Fruit fly (Drosophila melanogaster) whole organism, embryonic: ENCODE data around the gene CG17198.
A peak's percentile ranks its signal among the peaks of the same experiment; 100 is the strongest.

ENCODE experiments used
- Antp ChIP-seq: fragments of 200-800 bp; sonication (Bioruptor generic); optimal IDR thresholded peaks from 3 replicates; lab custom pipeline; 2016; ENCODE audit warnings: missing biosample characterization, missing genetic modification characterization
- Atf6 ChIP-seq: fragments of 200-800 bp; sonication (Bioruptor generic); IDR thresholded peaks from 2 replicates; pipeline ENCODE4 v1.3.6; 2022; ENCODE audit warnings: missing biosample characterization, missing genetic modification characterization
- B-H1 ChIP-seq: fragments of 200-800 bp; sonication (Bioruptor generic); IDR thresholded peaks from 3 replicates; pipeline ENCODE4 v1.3.6; 2022; ENCODE audit warnings: missing biosample characterization, missing genetic modification characterization
- Bteb2 ChIP-seq: fragments of 200-800 bp; sonication (Bioruptor generic); optimal IDR thresholded peaks from 2 replicates; lab custom pipeline; 2016; ENCODE audit warnings: missing biosample characterization, missing genetic modification characterization
- CG12942 ChIP-seq: fragments of 200-800 bp; sonication (Bioruptor generic); optimal IDR thresholded peaks from 3 replicates; lab custom pipeline; 2016; ENCODE audit warnings: missing biosample characterization, missing genetic modification characterization
- CG13894 ChIP-seq: fragments of 200-800 bp; sonication (Bioruptor generic); optimal IDR thresholded peaks from 3 replicates; lab custom pipeline; 2018; ENCODE audit warnings: missing biosample characterization, mild to moderate bottlenecking, missing genetic modification characterization, moderate library complexity
- CG15601 ChIP-seq: fragments of 200-800 bp; sonication (Bioruptor generic); optimal IDR thresholded peaks from 3 replicates; lab custom pipeline; 2019; ENCODE audit warnings: missing biosample characterization, mild to moderate bottlenecking, missing genetic modification characterization, moderate library complexity
- CG16863 ChIP-seq: fragments of 200-800 bp; sonication (Bioruptor generic); optimal IDR thresholded peaks from 3 replicates; lab custom pipeline; 2016; ENCODE audit warnings: missing biosample characterization, missing genetic modification characterization
- CG17829 ChIP-seq: fragments of 200-800 bp; optimal IDR thresholded peaks from 2 replicates; lab custom pipeline; 2019; ENCODE audit warnings: missing biosample characterization, mild to moderate bottlenecking, missing genetic modification characterization, moderate library complexity
- CG1792 ChIP-seq: fragments of 200-800 bp; sonication (Bioruptor generic); optimal IDR thresholded peaks from 2 replicates; lab custom pipeline; 2016; ENCODE audit warnings: missing biosample characterization, missing genetic modification characterization
- CG18011 ChIP-seq: fragments of 200-800 bp; sonication (Bioruptor generic); optimal IDR thresholded peaks from 2 replicates; lab custom pipeline; 2017; ENCODE audit warnings: missing biosample characterization, missing genetic modification characterization, mild to moderate bottlenecking, moderate library complexity, missing genotype
- CG1832 ChIP-seq: fragments of 200-800 bp; sonication (Bioruptor generic); optimal IDR thresholded peaks from 2 replicates; lab custom pipeline; 2017; ENCODE audit warnings: missing biosample characterization, mild to moderate bottlenecking, missing genetic modification characterization, inconsistent platforms
- CG2199 ChIP-seq: fragments of 200-800 bp; sonication (Bioruptor generic); IDR thresholded peaks from 3 replicates; pipeline ENCODE4 v1.3.6; 2022; ENCODE audit warnings: missing biosample characterization, missing genetic modification characterization
- CG2875 ChIP-seq: fragments of 200-800 bp; sonication (Bioruptor generic); optimal IDR thresholded peaks from 2 replicates; lab custom pipeline; 2017; ENCODE audit warnings: missing biosample characterization, mild to moderate bottlenecking, missing genetic modification characterization, missing genetic modification reagents
- CG30431 ChIP-seq: fragments of 200-800 bp; sonication (Bioruptor generic); optimal IDR thresholded peaks from 2 replicates; lab custom pipeline; 2017; ENCODE audit warnings: missing biosample characterization, missing genetic modification characterization
- CG3065 ChIP-seq: fragments of 200-800 bp; sonication (Bioruptor generic); optimal IDR thresholded peaks from 2 replicates; lab custom pipeline; 2016; ENCODE audit warnings: missing biosample characterization, missing genetic modification characterization
- CG3726 ChIP-seq: fragments of 200-800 bp; sonication (Bioruptor generic); IDR thresholded peaks from 3 replicates; pipeline ENCODE4, ENCODE4 v1.3.6; 2022; ENCODE audit warnings: missing biosample characterization, missing genetic modification characterization
- CG3847 ChIP-seq: fragments of 200-800 bp; sonication (Bioruptor generic); IDR thresholded peaks from 2 replicates; pipeline ENCODE4 v1.3.6; 2022; ENCODE audit warnings: missing biosample characterization, missing genetic modification characterization
- CG6175 ChIP-seq: fragments of 200-800 bp; sonication (Bioruptor generic); IDR thresholded peaks from 3 replicates; pipeline ENCODE4 v1.3.6; 2022; ENCODE audit warnings: missing biosample characterization, missing genetic modification characterization
- CG6854 ChIP-seq: fragments of 200-800 bp; sonication (Bioruptor generic); optimal IDR thresholded peaks from 3 replicates; lab custom pipeline; 2017; ENCODE audit warnings: missing biosample characterization, mild to moderate bottlenecking, missing genetic modification characterization
- CG7271 ChIP-seq: fragments of 200-800 bp; sonication (Bioruptor generic); optimal IDR thresholded peaks from 2 replicates; lab custom pipeline; 2018; ENCODE audit warnings: missing biosample characterization, mild to moderate bottlenecking, missing genetic modification characterization, moderate library complexity
- CG7928 ChIP-seq: fragments of 200-800 bp; sonication (Bioruptor generic); optimal IDR thresholded peaks from 2 replicates; lab custom pipeline; 2017; ENCODE audit warnings: missing biosample characterization, mild to moderate bottlenecking, missing genetic modification characterization
- CTCF ChIP-seq: fragments of 200-800 bp; sonication (Bioruptor generic); optimal IDR thresholded peaks from 2 replicates; lab custom pipeline; 2017; ENCODE audit warnings: missing biosample characterization, mild to moderate bottlenecking, missing genetic modification characterization, moderate library complexity
- CkIIα-i1 ChIP-seq: fragments of 200-800 bp; sonication (Bioruptor generic); IDR thresholded peaks from 2 replicates; pipeline ENCODE4 v1.3.6; 2022; ENCODE audit warnings: missing biosample characterization, missing genetic modification characterization
- Gug ChIP-seq: fragments of 200-800 bp; sonication (Bioruptor generic); IDR thresholded peaks from 4 replicates; pipeline ENCODE4 v1.3.6; 2022; ENCODE audit warnings: missing biosample characterization, missing genetic modification characterization
- HLH3B ChIP-seq: fragments of 200-800 bp; sonication (Bioruptor generic); IDR thresholded peaks from 2 replicates; pipeline ENCODE4 v1.3.6; 2022; ENCODE audit warnings: missing biosample characterization, missing genetic modification characterization
- Jarid2 ChIP-seq: fragments of 200-800 bp; sonication (Bioruptor generic); optimal IDR thresholded peaks from 3 replicates; lab custom pipeline; 2017; ENCODE audit warnings: mild to moderate bottlenecking, missing biosample characterization, missing genetic modification reagents, missing genetic modification characterization
- Lpt ChIP-seq: fragments of >200 bp; optimal IDR thresholded peaks from 2 replicates; lab custom pipeline; 2018; ENCODE audit warnings: missing biosample characterization, missing genetic modification characterization
- Mad ChIP-seq: fragments of 200-800 bp; sonication (Bioruptor generic); optimal IDR thresholded peaks from 2 replicates; lab custom pipeline; 2016; ENCODE audit warnings: missing biosample characterization, missing genetic modification characterization
- Mrtf ChIP-seq: fragments of 200-800 bp; sonication (Bioruptor generic); IDR thresholded peaks from 3 replicates; pipeline ENCODE4 v1.3.6; 2022; ENCODE audit warnings: missing biosample characterization, missing genetic modification characterization
- NFAT ChIP-seq: fragments of 200-800 bp; sonication (Bioruptor generic); IDR thresholded peaks from 2 replicates; pipeline ENCODE4 v1.3.6; 2022; ENCODE audit warnings: missing biosample characterization, missing genetic modification characterization
- Oli ChIP-seq: fragments of 200-800 bp; sonication (Bioruptor generic); optimal IDR thresholded peaks from 2 replicates; lab custom pipeline; 2018; ENCODE audit warnings: missing biosample characterization, mild to moderate bottlenecking, missing genetic modification characterization, moderate library complexity
- Ptx1 ChIP-seq: fragments of 200-800 bp; sonication (Bioruptor generic); IDR thresholded peaks from 2 replicates; pipeline ENCODE4 v1.3.6; 2022; ENCODE audit warnings: missing biosample characterization, missing genetic modification characterization
- Trl ChIP-seq, 3 experiments: fragments of >200 bp in 2 of 3; fragments of 200-800 bp in 1 of 3; sonication (Bioruptor generic) in 1 of 3; optimal IDR thresholded peaks; 2 replicates in 1 of 3; 3 replicates in 2 of 3; lab custom pipeline; 2016 to 2017; ENCODE audit warnings: missing biosample characterization in 1 of 3, missing genetic modification characterization in 1 of 3
- bowl ChIP-seq: fragments of 200-800 bp; sonication (Bioruptor generic); IDR thresholded peaks from 2 replicates; pipeline ENCODE4 v1.3.6; 2022; ENCODE audit warnings: missing biosample characterization, missing genetic modification characterization
- cas ChIP-seq: fragments of 200-800 bp; sonication (Bioruptor generic); IDR thresholded peaks from 2 replicates; pipeline ENCODE4 v1.3.6; 2022; ENCODE audit warnings: missing biosample characterization, missing genetic modification characterization
- chinmo ChIP-seq: fragments of 200-800 bp; sonication (Bioruptor generic); IDR thresholded peaks from 4 replicates; pipeline ENCODE4 v1.3.6; 2022; ENCODE audit warnings: missing biosample characterization, missing genetic modification characterization; ENCODE audit not compliant: partially characterized antibody
- fd3F ChIP-seq: fragments of 200-800 bp; sonication (Bioruptor generic); optimal IDR thresholded peaks from 2 replicates; lab custom pipeline; 2018; ENCODE audit warnings: missing biosample characterization, mild to moderate bottlenecking, missing genetic modification characterization, moderate library complexity
- fru ChIP-seq: fragments of >200 bp; optimal IDR thresholded peaks from 2 replicates; lab custom pipeline; 2017
- gce ChIP-seq: fragments of 200-800 bp; sonication (Bioruptor generic); IDR thresholded peaks from 3 replicates; pipeline ENCODE4 v1.3.6; 2022; ENCODE audit warnings: missing biosample characterization, missing genetic modification characterization
- hb ChIP-seq: fragments of 200-800 bp; sonication (Bioruptor generic); IDR thresholded peaks from 3 replicates; pipeline ENCODE4 v1.3.6; 2022; ENCODE audit warnings: missing biosample characterization, missing genetic modification characterization; ENCODE audit not compliant: partially characterized antibody
- nerfin-1 ChIP-seq: fragments of 200-800 bp; sonication (Bioruptor generic); optimal IDR thresholded peaks from 3 replicates; lab custom pipeline; 2019; ENCODE audit warnings: missing biosample characterization, mild to moderate bottlenecking, missing genetic modification characterization, moderate library complexity
- onecut ChIP-seq: fragments of 200-800 bp; sonication (Bioruptor generic); IDR thresholded peaks from 2 replicates; pipeline ENCODE4 v1.3.6; 2022; ENCODE audit warnings: missing biosample characterization, missing genetic modification characterization
- otp ChIP-seq: fragments of 200-800 bp; sonication (Bioruptor generic); IDR thresholded peaks from 3 replicates; pipeline ENCODE4, ENCODE4 v1.3.6; 2022; ENCODE audit warnings: missing biosample characterization, missing genetic modification characterization
- sima ChIP-seq: fragments of 200-800 bp; sonication (Bioruptor generic); optimal IDR thresholded peaks from 2 replicates; lab custom pipeline; 2016; ENCODE audit warnings: missing biosample characterization, missing genetic modification characterization
- slp2 ChIP-seq: fragments of 200-800 bp; sonication (Bioruptor generic); optimal IDR thresholded peaks from 2 replicates; lab custom pipeline; 2016; ENCODE audit warnings: missing biosample characterization, missing genetic modification characterization
- tna ChIP-seq: fragments of 200-800 bp; sonication (Bioruptor generic); IDR thresholded peaks from 2 replicates; pipeline ENCODE4 v1.3.6; 2022; ENCODE audit warnings: missing biosample characterization, missing genetic modification characterization; ENCODE audit not compliant: partially characterized antibody
- unc-4 ChIP-seq: fragments of 200-800 bp; sonication (Bioruptor generic); IDR thresholded peaks from 2 replicates; pipeline ENCODE4 v1.3.6; 2022; ENCODE audit warnings: missing biosample characterization, missing genetic modification characterization; ENCODE audit not compliant: partially characterized antibody
- vfl ChIP-seq: fragments of 200-800 bp; sonication (Bioruptor generic); optimal IDR thresholded peaks from 2 replicates; lab custom pipeline; 2016; ENCODE audit warnings: missing biosample characterization, missing genetic modification characterization
- wdn ChIP-seq: fragments of 200-800 bp; sonication (Bioruptor generic); IDR thresholded peaks from 2 replicates; pipeline ENCODE4 v1.3.6; 2022; ENCODE audit warnings: missing biosample characterization, missing genetic modification characterization
- wor ChIP-seq: fragments of 200-800 bp; sonication (Bioruptor generic); IDR thresholded peaks from 2 replicates; pipeline ENCODE4 v1.3.6; 2022; ENCODE audit warnings: missing biosample characterization, missing genetic modification characterization

The CG17198 gene

DNA sequence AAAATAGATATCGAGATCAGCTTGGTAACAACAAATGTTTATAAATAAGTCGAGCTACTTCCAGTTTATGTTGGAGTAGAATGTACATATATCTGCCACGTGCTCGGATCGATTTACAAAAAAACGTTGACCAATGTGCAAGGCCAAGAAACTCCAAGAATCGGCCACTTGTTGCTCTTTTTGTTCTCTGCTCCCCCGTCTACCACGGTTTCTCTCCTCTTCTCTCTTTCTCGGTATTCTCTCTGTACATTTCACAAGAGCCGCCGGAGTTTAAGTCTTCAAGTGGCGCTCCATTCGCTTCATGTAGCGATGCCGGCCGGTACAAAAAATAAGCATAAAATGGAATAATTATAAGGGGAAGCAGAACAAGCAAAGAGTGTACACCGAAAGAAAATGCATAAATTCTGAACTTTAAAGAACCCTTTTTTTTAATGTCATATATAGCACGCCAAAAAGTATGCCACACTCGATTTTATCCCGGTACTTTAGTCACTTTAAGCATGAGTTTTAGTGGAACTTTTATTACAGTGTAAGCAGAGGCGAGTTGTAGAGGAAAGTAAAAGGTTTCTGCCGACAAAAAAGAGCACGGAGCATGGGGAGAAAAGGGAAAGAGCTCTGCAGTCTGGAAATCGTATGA is 37.3 kb downstream of the CG17198 start (continued):
- peak; percentile 78 for TF ChIP-seq CG6175 (GFP tag; lab: Robert Waterston, UW)
- TF ChIP-seq Atf6 (GFP tag; lab: Robert Waterston, UW), result peak; percentile 79
- peak; percentile 89 for TF ChIP-seq nerfin-1 (tag; lab: Kevin White, UChicago)
- TF ChIP-seq CG3726, result peak; percentile 90
- TF ChIP-seq wor (GFP tag; lab: Robert Waterston, UW), result peak; percentile 91
- peak; percentile 55 for TF ChIP-seq CG7271 (tag; lab: Kevin White, UChicago)
- peak; percentile 84 for TF ChIP-seq CG3847 (GFP tag; lab: Robert Waterston, UW)
- TF ChIP-seq CG1832 (GFP tag; lab: Kevin White, UChicago), result no peak
- peak; percentile 90 for TF ChIP-seq Gug (GFP tag; lab: Robert Waterston, UW)
- peak; percentile 94 for TF ChIP-seq otp (GFP tag; lab: Robert Waterston, UW)
- TF ChIP-seq Trl (optimal IDR thresholded peaks at IDR 0.05; lab: Kevin White, UChicago), result peak; percentile 59 to 72
- peak; percentile 95 for TF ChIP-seq Trl (GFP tag; optimal IDR thresholded peaks at IDR 0.05; lab: Kevin White, UChicago)
- TF ChIP-seq Oli (tag; lab: Kevin White, UChicago), result peak; percentile 93
- peak; percentile 74 for TF ChIP-seq NFAT (GFP tag; lab: Robert Waterston, UW)
- TF ChIP-seq CG7928 (GFP tag; lab: Kevin White, UChicago), result peak; percentile 47
- peak; percentile 84 for TF ChIP-seq CG3065 (GFP tag; lab: Kevin White, UChicago)
- TF ChIP-seq CG30431 (GFP tag; lab: Kevin White, UChicago), result peak; percentile 90
- TF ChIP-seq Antp (GFP tag; lab: Kevin White, UChicago), result peak; percentile 97
- no peak for TF ChIP-seq unc-4
- TF ChIP-seq tna (GFP tag; lab: Robert Waterston, UW), result no peak
- TF ChIP-seq CG15601 (tag; lab: Kevin White, UChicago), result peak; percentile 96
- peak; percentile 72 for TF ChIP-seq Jarid2 (GFP tag; lab: Kevin White, UChicago)
- TF ChIP-seq Mad (GFP tag; lab: Kevin White, UChicago), result peak; percentile 90
- TF ChIP-seq hb (GFP tag; lab: Robert Waterston, UW), result no peak
- TF ChIP-seq CTCF (GFP tag; lab: Kevin White, UChicago), result peak; percentile 59
- TF ChIP-seq Mrtf, result peak; percentile 89
- peak; percentile 95 for TF ChIP-seq CG16863 (GFP tag; lab: Kevin White, UChicago)
- no peak for TF ChIP-seq CG13894 (tag; lab: Kevin White, UChicago)
- TF ChIP-seq gce, result peak; percentile 91
- peak; percentile 91 for TF ChIP-seq Ptx1
- TF ChIP-seq CG12942 (GFP tag; lab: Kevin White, UChicago), result peak; percentile 88
- TF ChIP-seq CG6854 (GFP tag; lab: Kevin White, UChicago), result peak; percentile 46
- peak; percentile 70 for TF ChIP-seq fd3F (GFP tag; lab: Kevin White, UChicago)
- TF ChIP-seq chinmo (GFP tag; lab: Robert Waterston, UW), result no peak
- TF ChIP-seq CG18011 (GFP tag; lab: Kevin White, UChicago), result peak; percentile 58
- TF ChIP-seq slp2 (GFP tag; lab: Kevin White, UChicago), result peak; percentile 97
- peak; percentile 72; the same call in 1 of the 2 replicates for TF ChIP-seq bowl (GFP tag; lab: Robert Waterston, UW)
- peak; percentile 83 for TF ChIP-seq B-H1 (GFP tag; lab: Robert Waterston, UW)
- peak; percentile 91; the same call in 2 of the 3 replicates for TF ChIP-seq CG2199 (GFP tag; lab: Robert Waterston, UW)
- TF ChIP-seq vfl (GFP tag; lab: Kevin White, UChicago), result peak; percentile 80
- peak; percentile 73; the same call in 1 of the 2 replicates for TF ChIP-seq cas (GFP tag; lab: Robert Waterston, UW)
- peak; percentile 76 for TF ChIP-seq sima
- peak; percentile 94 for TF ChIP-seq HLH3B (GFP tag; lab: Robert Waterston, UW)
- no peak for TF ChIP-seq CkIIα-i1 (GFP tag; lab: Robert Waterston, UW)
- peak; percentile 92 for TF ChIP-seq CG2875 (GFP tag; lab: Kevin White, UChicago)
- peak; percentile 94 for TF ChIP-seq CG17829 (tag; lab: Kevin White, UChicago)
- peak; percentile 90 for TF ChIP-seq CG1792
- TF ChIP-seq Bteb2 (GFP tag; lab: Kevin White, UChicago), result peak; percentile 86
- peak; percentile 85 for TF ChIP-seq onecut (GFP tag; lab: Robert Waterston, UW)
- peak; percentile 78 for TF ChIP-seq wdn (GFP tag; lab: Robert Waterston, UW)
- no peak for TF ChIP-seq fru (lab: Kevin White, UChicago)
- TF ChIP-seq Lpt (GFP tag; lab: Kevin White, UChicago), result no peak
